Worm (Caenorhabditis elegans) whole organism, L1 larva: ENCODE data around the gene ints-6.

Experiments used
- C04F5.9 ChIP-seq: sonication (generic microtip); optimal IDR thresholded peaks from 2 replicates; lab custom pipeline; 2016; ENCODE audit warnings: missing genetic modification characterization, missing compliant biosample characterization
- ceh-82 ChIP-seq, 3 experiments: fragments of 150-350 bp in 1 of 3; sonication (generic microtip) in 2 of 3; optimal IDR thresholded peaks; 2 replicates each; lab custom pipeline; 2014 to 2017; ENCODE audit warnings: missing biosample characterization in 3 of 3, missing genetic modification characterization in 3 of 3
- elt-2 ChIP-seq: sonication (generic microtip); optimal IDR thresholded peaks from 2 replicates; lab custom pipeline; 2016; ENCODE audit warnings: missing genetic modification characterization, mild to moderate bottlenecking, inconsistent platforms, missing compliant biosample characterization, missing genetic modification reagents
- fos-1 ChIP-seq: fragments of 150-350 bp; optimal IDR thresholded peaks from 2 replicates; lab custom pipeline; 2014; ENCODE audit warnings: missing biosample characterization, missing genetic modification characterization
- lsy-2 ChIP-seq, 2 experiments: fragments of 150-350 bp; optimal IDR thresholded peaks; 2 replicates each; lab custom pipeline; 2014; ENCODE audit warnings: missing biosample characterization in 2 of 2, missing genetic modification characterization in 2 of 2
- nhr-28 ChIP-seq: fragments of 150-350 bp; optimal IDR thresholded peaks from 2 replicates; lab custom pipeline; 2014; ENCODE audit warnings: missing biosample characterization, missing genetic modification characterization
- sox-4 ChIP-seq: sonication (generic microtip); optimal IDR thresholded peaks from 2 replicates; lab custom pipeline; 2016; ENCODE audit warnings: missing genetic modification characterization, missing compliant biosample characterization

- peak; percentile 80 to 87 (median 81) for TF ChIP-seq ceh-82 (tag; optimal IDR thresholded peaks at IDR 0.05; lab: Kevin White, UChicago)
- TF ChIP-seq fos-1 (tag; lab: Kevin White, UChicago), result peak; percentile 87
- TF ChIP-seq lsy-2 (tag; optimal IDR thresholded peaks at IDR 0.05; lab: Kevin White, UChicago), result peak; percentile 92 to 94
- TF ChIP-seq C04F5.9 (tag; lab: Kevin White, UChicago), result peak; percentile 55
- peak; percentile 50 for TF ChIP-seq sox-4 (tag; lab: Kevin White, UChicago)
- peak; percentile 60 for TF ChIP-seq elt-2 (tag; lab: Kevin White, UChicago)
- TF ChIP-seq nhr-28 (tag; lab: Kevin White, UChicago), result no peak
Measured at ce11 chrIV:8687605-8688191, 3.8 kb upstream of the ints-6 start, which contains the start of gene snrp-3.
